Fruit fly (Drosophila melanogaster) whole organism, embryonic: ENCODE data around the gene CecA1.

Experiments
- Abd-B ChIP-seq: fragments of 200-800 bp; sonication (Bioruptor generic); optimal IDR thresholded peaks from 2 replicates; lab custom pipeline; 2018; ENCODE audit warnings: missing biosample characterization, mild to moderate bottlenecking, missing genetic modification characterization, moderate library complexity
- BEAF-32 ChIP-seq: fragments of 200-800 bp; sonication (Bioruptor generic); optimal IDR thresholded peaks from 3 replicates; lab custom pipeline; 2017; ENCODE audit warnings: missing biosample characterization, missing genetic modification characterization, mild to moderate bottlenecking, moderate library complexity, missing genetic modification reagents
- C15 ChIP-seq: fragments of 200-800 bp; sonication (Bioruptor generic); IDR thresholded peaks from 3 replicates; pipeline ENCODE4 v1.3.6; 2022; ENCODE audit warnings: missing biosample characterization, missing genetic modification characterization
- CG10209 ChIP-seq: fragments of 200-800 bp; sonication (Bioruptor generic); optimal IDR thresholded peaks from 3 replicates; lab custom pipeline; 2017; ENCODE audit warnings: missing biosample characterization, mild to moderate bottlenecking, missing genetic modification characterization, missing genetic modification reagents
- CG10431 ChIP-seq: fragments of 200-800 bp; sonication (Bioruptor generic); optimal IDR thresholded peaks from 3 replicates; lab custom pipeline; 2018; ENCODE audit warnings: missing biosample characterization, mild to moderate bottlenecking, missing genetic modification characterization
- CG10462 ChIP-seq: fragments of 200-800 bp; sonication (Bioruptor generic); optimal IDR thresholded peaks from 2 replicates; lab custom pipeline; 2016; ENCODE audit warnings: missing biosample characterization, missing genetic modification characterization
- CG11247 ChIP-seq: fragments of 200-800 bp; sonication (Bioruptor generic); IDR thresholded peaks from 2 replicates; pipeline ENCODE4 v1.3.6; 2022; ENCODE audit warnings: missing biosample characterization, missing genetic modification characterization
- CG12219 ChIP-seq: fragments of 200-800 bp; sonication (Bioruptor generic); optimal IDR thresholded peaks from 3 replicates; lab custom pipeline; 2018; ENCODE audit warnings: missing biosample characterization, mild to moderate bottlenecking, missing genetic modification characterization
- CG14441 ChIP-seq: fragments of 200-800 bp; sonication (Bioruptor generic); IDR thresholded peaks from 2 replicates; pipeline ENCODE4 v1.3.6; 2022; ENCODE audit warnings: missing biosample characterization, missing genetic modification characterization
- CG14667 ChIP-seq: fragments of 200-800 bp; sonication (Bioruptor generic); IDR thresholded peaks from 2 replicates; pipeline ENCODE4 v1.3.6; 2022; ENCODE audit warnings: missing biosample characterization, missing genetic modification characterization
- CG15011 ChIP-seq: fragments of 200-800 bp; sonication (Bioruptor generic); optimal IDR thresholded peaks from 3 replicates; lab custom pipeline; 2018; ENCODE audit warnings: missing biosample characterization, mild to moderate bottlenecking, missing genetic modification characterization
- CG15073 ChIP-seq: fragments of 200-800 bp; sonication (Bioruptor generic); optimal IDR thresholded peaks from 2 replicates; lab custom pipeline; 2016; ENCODE audit warnings: missing biosample characterization, missing genetic modification characterization
- CG1529 ChIP-seq: fragments of 200-800 bp; sonication (Bioruptor generic); optimal IDR thresholded peaks from 3 replicates; lab custom pipeline; 2018; ENCODE audit warnings: missing biosample characterization, missing genetic modification characterization
- CG17186 ChIP-seq: fragments of 200-800 bp; sonication (Bioruptor generic); optimal IDR thresholded peaks from 3 replicates; lab custom pipeline; 2017; ENCODE audit warnings: missing biosample characterization, missing genetic modification reagents, missing genetic modification characterization
- CG17802 ChIP-seq: fragments of 200-800 bp; sonication (Bioruptor generic); optimal IDR thresholded peaks from 2 replicates; lab custom pipeline; 2018; ENCODE audit warnings: missing biosample characterization, mild to moderate bottlenecking, missing genetic modification characterization, moderate library complexity
- CG17829 ChIP-seq: fragments of 200-800 bp; optimal IDR thresholded peaks from 2 replicates; lab custom pipeline; 2019; ENCODE audit warnings: missing biosample characterization, mild to moderate bottlenecking, missing genetic modification characterization, moderate library complexity
- CG33557 ChIP-seq: fragments of 200-800 bp; sonication (Bioruptor generic); optimal IDR thresholded peaks from 2 replicates; lab custom pipeline; 2019; ENCODE audit warnings: missing biosample characterization, mild to moderate bottlenecking, missing genetic modification characterization, moderate library complexity
- CG34376 ChIP-seq: fragments of 200-800 bp; sonication (Bioruptor generic); optimal IDR thresholded peaks from 2 replicates; lab custom pipeline; 2018; ENCODE audit warnings: missing biosample characterization, mild to moderate bottlenecking, missing genetic modification characterization
- CG3995 ChIP-seq: fragments of 200-800 bp; sonication (Bioruptor generic); optimal IDR thresholded peaks from 3 replicates; lab custom pipeline; 2016; ENCODE audit warnings: missing biosample characterization, missing genetic modification characterization
- CG4404 ChIP-seq: fragments of 200-800 bp; sonication (Bioruptor generic); IDR thresholded peaks from 2 replicates; pipeline ENCODE4 v1.3.6; 2022; ENCODE audit warnings: missing biosample characterization, missing genetic modification characterization
- CG6683 ChIP-seq: fragments of 200-800 bp; sonication (Bioruptor generic); optimal IDR thresholded peaks from 2 replicates; lab custom pipeline; 2017; ENCODE audit warnings: missing biosample characterization, mild to moderate bottlenecking, missing genetic modification characterization, missing genetic modification reagents
- CG7556 ChIP-seq: fragments of 200-800 bp; sonication (Bioruptor generic); optimal IDR thresholded peaks from 2 replicates; lab custom pipeline; 2017; ENCODE audit warnings: missing biosample characterization, mild to moderate bottlenecking, missing genetic modification characterization
- CG8089 ChIP-seq: fragments of 200-800 bp; sonication (Bioruptor generic); optimal IDR thresholded peaks from 3 replicates; lab custom pipeline; 2016; ENCODE audit warnings: missing biosample characterization, missing genetic modification characterization
- Dref ChIP-seq: fragments of 200-800 bp; sonication (Bioruptor generic); IDR thresholded peaks from 2 replicates; pipeline ENCODE4 v1.3.6; 2022; ENCODE audit warnings: missing biosample characterization, missing genetic modification characterization
- Eip74EF ChIP-seq, 2 experiments: fragments of 200-800 bp in 1 of 2; fragments of >200 bp in 1 of 2; sonication (Bioruptor generic) in 1 of 2; optimal IDR thresholded peaks; 2 replicates each; lab custom pipeline; 2017 to 2019; ENCODE audit warnings: missing biosample characterization in 2 of 2, missing genetic modification characterization in 2 of 2, mild to moderate bottlenecking in 1 of 2, moderate library complexity in 1 of 2
- HLH3B ChIP-seq: fragments of 200-800 bp; sonication (Bioruptor generic); IDR thresholded peaks from 2 replicates; pipeline ENCODE4 v1.3.6; 2022; ENCODE audit warnings: missing biosample characterization, missing genetic modification characterization
- Hsf ChIP-seq: fragments of 200-800 bp; sonication (Bioruptor generic); optimal IDR thresholded peaks from 3 replicates; lab custom pipeline; 2016; ENCODE audit warnings: missing biosample characterization, missing genetic modification characterization
- Jarid2 ChIP-seq: fragments of 200-800 bp; sonication (Bioruptor generic); optimal IDR thresholded peaks from 3 replicates; lab custom pipeline; 2017; ENCODE audit warnings: mild to moderate bottlenecking, missing biosample characterization, missing genetic modification reagents, missing genetic modification characterization
- YL-1 ChIP-seq: fragments of 200-800 bp; sonication (Bioruptor generic); optimal IDR thresholded peaks from 3 replicates; lab custom pipeline; 2017; ENCODE audit warnings: missing biosample characterization, mild to moderate bottlenecking, missing genetic modification characterization
- chif ChIP-seq, 2 experiments: fragments of 200-800 bp; sonication (Bioruptor generic); optimal IDR thresholded peaks; 3 replicates each; lab custom pipeline; 2016; ENCODE audit warnings: missing biosample characterization in 2 of 2, missing genetic modification characterization in 2 of 2
- croc ChIP-seq: fragments of 200-800 bp; sonication (Bioruptor generic); conservative IDR thresholded peaks from 3 replicates; pipeline ENCODE4 v1.3.6; 2022; ENCODE audit warnings: missing biosample characterization, missing genetic modification characterization
- en ChIP-seq: fragments of 200-800 bp; sonication (Bioruptor generic); optimal IDR thresholded peaks from 2 replicates; lab custom pipeline; 2016; ENCODE audit warnings: missing biosample characterization, missing genetic modification characterization
- exex ChIP-seq: fragments of 200-800 bp; sonication (Bioruptor generic); optimal IDR thresholded peaks from 4 replicates; lab custom pipeline; 2018; ENCODE audit warnings: missing biosample characterization, mild to moderate bottlenecking, missing genetic modification characterization, moderate library complexity
- eyg ChIP-seq: fragments of 200-800 bp; sonication (Bioruptor generic); optimal IDR thresholded peaks from 3 replicates; lab custom pipeline; 2016; ENCODE audit warnings: missing biosample characterization, missing genetic modification characterization
- gfzf ChIP-seq: fragments of 200-800 bp; sonication (Bioruptor generic); optimal IDR thresholded peaks from 2 replicates; lab custom pipeline; 2016; ENCODE audit warnings: missing biosample characterization, mild to moderate bottlenecking, missing genetic modification characterization, moderate library complexity
- grau ChIP-seq: fragments of 200-800 bp; optimal IDR thresholded peaks from 3 replicates; lab custom pipeline; 2019; ENCODE audit warnings: missing biosample characterization, mild to moderate bottlenecking, missing genetic modification characterization, moderate library complexity
- grn ChIP-seq: fragments of 200-800 bp; sonication (Bioruptor generic); optimal IDR thresholded peaks from 3 replicates; lab custom pipeline; 2017; ENCODE audit warnings: missing biosample characterization, missing genetic modification characterization
- gsb ChIP-seq: fragments of 200-800 bp; sonication (Bioruptor generic); IDR thresholded peaks from 2 replicates; pipeline ENCODE4 v1.3.6; 2022; ENCODE audit warnings: missing biosample characterization, missing genetic modification characterization
- her ChIP-seq: fragments of 200-800 bp; sonication (Bioruptor generic); optimal IDR thresholded peaks from 2 replicates; lab custom pipeline; 2016; ENCODE audit warnings: missing biosample characterization, missing genetic modification characterization
- klu ChIP-seq: fragments of 200-800 bp; sonication (Bioruptor generic); IDR thresholded peaks from 2 replicates; pipeline ENCODE4 v1.3.6; 2022; ENCODE audit warnings: missing biosample characterization, missing genetic modification characterization
- odd ChIP-seq: fragments of 200-800 bp; sonication (Bioruptor generic); optimal IDR thresholded peaks from 2 replicates; lab custom pipeline; 2017; ENCODE audit warnings: missing biosample characterization, mild to moderate bottlenecking, missing genetic modification characterization
- otp ChIP-seq: fragments of 200-800 bp; sonication (Bioruptor generic); IDR thresholded peaks from 3 replicates; pipeline ENCODE4, ENCODE4 v1.3.6; 2022; ENCODE audit warnings: missing biosample characterization, missing genetic modification characterization
- p53 ChIP-seq: fragments of 200-800 bp; sonication (Bioruptor generic); optimal IDR thresholded peaks from 2 replicates; lab custom pipeline; 2016; ENCODE audit warnings: missing biosample characterization, missing genetic modification characterization
- pzg ChIP-seq: fragments of 200-800 bp; sonication (Bioruptor generic); optimal IDR thresholded peaks from 3 replicates; lab custom pipeline; 2018; ENCODE audit warnings: missing biosample characterization, mild to moderate bottlenecking, missing genetic modification characterization, moderate library complexity
- run ChIP-seq: fragments of 200-800 bp; sonication (Bioruptor generic); optimal IDR thresholded peaks from 3 replicates; lab custom pipeline; 2018; ENCODE audit warnings: missing biosample characterization, mild to moderate bottlenecking, missing genetic modification characterization
- sc ChIP-seq, 3 experiments: fragments of >200 bp in 2 of 3; fragments of 200-800 bp in 1 of 3; sonication (Bioruptor generic) in 1 of 3; optimal IDR thresholded peaks; 2 replicates in 2 of 3; 3 replicates in 1 of 3; lab custom pipeline; 2017; ENCODE audit warnings: mild to moderate bottlenecking in 1 of 3, missing biosample characterization in 1 of 3, missing genetic modification characterization in 1 of 3, missing genetic modification reagents in 1 of 3
- sd ChIP-seq: fragments of 200-800 bp; sonication (Bioruptor generic); optimal IDR thresholded peaks from 3 replicates; lab custom pipeline; 2018; ENCODE audit warnings: missing biosample characterization, mild to moderate bottlenecking, missing genetic modification characterization, moderate library complexity
- seq ChIP-seq: fragments of 200-800 bp; sonication (Bioruptor generic); IDR thresholded peaks from 2 replicates; pipeline ENCODE4 v1.3.6; 2022; ENCODE audit warnings: missing biosample characterization, missing genetic modification characterization
- sna ChIP-seq: fragments of 200-800 bp; sonication (Bioruptor generic); IDR thresholded peaks from 2 replicates; pipeline ENCODE4 v1.3.6; 2022; ENCODE audit warnings: missing biosample characterization, missing genetic modification characterization; ENCODE audit not compliant: partially characterized antibody
- sqz ChIP-seq: fragments of 200-800 bp; sonication (Bioruptor generic); optimal IDR thresholded peaks from 3 replicates; lab custom pipeline; 2018; ENCODE audit warnings: missing biosample characterization, mild to moderate bottlenecking, missing genetic modification characterization
- stc ChIP-seq: fragments of 200-800 bp; sonication (Bioruptor generic); IDR thresholded peaks from 2 replicates; pipeline ENCODE4 v1.3.6; 2022; ENCODE audit warnings: missing biosample characterization, missing genetic modification characterization

CecA1 gene

dm6 chr3R:30235253-30235652 is 24.6 kb downstream of the CecA1 start (continued):
- TF ChIP-seq sc (optimal IDR thresholded peaks at IDR 0.05; lab: Kevin White, UChicago) (no peak), sc (GFP tag; optimal IDR thresholded peaks at IDR 0.05; lab: Kevin White, UChicago) (no peak), CG33557 (no peak), CG17186 (no peak), stc (GFP tag; lab: Robert Waterston, UW) (no peak), seq (no peak), C15 (GFP tag; lab: Robert Waterston, UW) (no peak), CG14667 (no peak), pzg (GFP tag; lab: Kevin White, UChicago) (no peak), BEAF-32 (GFP tag; lab: Kevin White, UChicago) (no peak), chif (GFP tag; optimal IDR thresholded peaks at IDR 0.05; lab: Kevin White, UChicago) (peak in 1 of 2 experiments; percentile 8), Jarid2 (GFP tag; lab: Kevin White, UChicago) (no peak), Abd-B (GFP tag; lab: Kevin White, UChicago) (no peak), CG3995 (GFP tag; lab: Kevin White, UChicago) (no peak), sna (GFP tag; lab: Robert Waterston, UW) (no peak), CG17829 (tag; lab: Kevin White, UChicago) (no peak), sd (tag; lab: Kevin White, UChicago) (no peak), her (GFP tag; lab: Kevin White, UChicago) (no peak), gsb (GFP tag; lab: Robert Waterston, UW) (no peak), CG14441 (GFP tag; lab: Robert Waterston, UW) (peak; percentile 42), CG1529 (GFP tag; lab: Kevin White, UChicago) (peak; percentile 18), gfzf (GFP tag; lab: Kevin White, UChicago) (no peak), en (no peak), HLH3B (GFP tag; lab: Robert Waterston, UW) (peak; percentile 57; the same call in 1 of the 2 replicates), Eip74EF (GFP tag; optimal IDR thresholded peaks at IDR 0.05; lab: Kevin White, UChicago) (no peak), exex (tag; lab: Kevin White, UChicago) (no peak), CG10462 (no peak), CG12219 (GFP tag; lab: Kevin White, UChicago) (no peak), CG34376 (GFP tag; lab: Kevin White, UChicago) (no peak), YL-1 (no peak), p53 (GFP tag; lab: Kevin White, UChicago) (no peak), croc (no peak), sqz (GFP tag; lab: Kevin White, UChicago) (peak; percentile 4), Dref (GFP tag; lab: Robert Waterston, UW) (no peak), CG10209 (peak; percentile 1), CG10431 (no peak), CG4404 (no peak), otp (GFP tag; lab: Robert Waterston, UW) (0 out of 3 replicates have a peak, but pooled peaks have one; percentile 7), CG7556 (peak; percentile 44), CG8089 (no peak), CG11247 (GFP tag; lab: Robert Waterston, UW) (no peak), CG15073 (no peak), klu (no peak), grn (GFP tag; lab: Kevin White, UChicago) (no peak), CG15011 (no peak), grau (tag; lab: Kevin White, UChicago) (peak; percentile 27), run (no peak), eyg (GFP tag; lab: Kevin White, UChicago) (no peak), CG17802 (tag; lab: Kevin White, UChicago) (no peak), CG6683 (GFP tag; lab: Kevin White, UChicago) (peak; percentile 21), odd (GFP tag; lab: Kevin White, UChicago) (no peak), Hsf (no peak)
